Worm (Caenorhabditis elegans) whole organism, L1 larva: ENCODE data around the gene Y39A1A.22.

Source experiments
- C04F5.9 ChIP-seq: sonication (generic microtip); optimal IDR thresholded peaks from 2 replicates; lab custom pipeline; 2016; ENCODE audit warnings: missing genetic modification characterization, missing compliant biosample characterization
- ceh-82 ChIP-seq, 3 experiments: fragments of 150-350 bp in 1 of 3; sonication (generic microtip) in 2 of 3; optimal IDR thresholded peaks; 2 replicates each; lab custom pipeline; 2014 to 2017; ENCODE audit warnings: missing biosample characterization in 3 of 3, missing genetic modification characterization in 3 of 3
- dpl-1 ChIP-seq, 3 experiments: fragments of 150-350 bp in 2 of 3; sonication (generic microtip) in 1 of 3; optimal IDR thresholded peaks; 2 replicates each; lab custom pipeline; 2014 to 2017; ENCODE audit warnings: missing biosample characterization in 3 of 3, missing genetic modification characterization in 3 of 3, missing genetic modification reagents in 3 of 3
- egl-13 ChIP-seq: sonication (generic microtip); optimal IDR thresholded peaks from 2 replicates; lab custom pipeline; 2016; ENCODE audit warnings: missing genotype, missing genetic modification reagents, missing genetic modification characterization, missing compliant biosample characterization
- lin-15B ChIP-seq: fragments of 150-350 bp; sonication (generic microtip); optimal IDR thresholded peaks from 3 replicates; lab custom pipeline; 2014; ENCODE audit warnings: missing biosample characterization, missing genetic modification characterization
- nhr-28 ChIP-seq: fragments of 150-350 bp; optimal IDR thresholded peaks from 2 replicates; lab custom pipeline; 2014; ENCODE audit warnings: missing biosample characterization, missing genetic modification characterization
- unc-62 ChIP-seq: fragments of 150-350 bp; optimal IDR thresholded peaks from 2 replicates; lab custom pipeline; 2014; ENCODE audit warnings: missing biosample characterization, missing genetic modification reagents, missing genetic modification characterization
- ztf-11 ChIP-seq, 2 experiments: sonication (generic microtip); optimal IDR thresholded peaks; 2 replicates each; lab custom pipeline; 2016 to 2017; ENCODE audit warnings: missing genetic modification characterization in 2 of 2, missing biosample characterization in 1 of 2, missing compliant biosample characterization in 1 of 2

DNA sequence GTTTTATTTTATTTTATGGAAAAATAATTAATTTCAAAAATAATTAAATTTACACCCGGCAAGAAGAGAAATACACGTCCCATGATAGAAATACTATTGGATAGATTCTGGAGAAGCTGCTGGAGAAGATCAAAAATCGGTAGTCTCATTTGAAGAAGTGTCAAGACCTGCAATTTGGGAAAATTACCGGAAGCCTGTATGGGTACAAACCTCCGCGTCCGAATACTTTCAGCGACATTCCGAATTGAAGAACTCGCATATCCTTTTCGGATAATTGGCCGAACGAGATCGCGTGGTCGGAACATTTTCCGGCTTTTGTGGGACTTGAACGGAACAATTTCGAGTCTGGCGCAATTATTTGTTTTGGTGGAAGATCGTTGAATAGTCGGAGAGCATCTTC is 1.7 kb upstream of the Y39A1A.22 start:
- TF ChIP-seq egl-13, result no peak
- no peak for TF ChIP-seq unc-62 (GFP tag; lab: Kevin White, UChicago)
- TF ChIP-seq ztf-11 (tag; optimal IDR thresholded peaks at IDR 0.05; lab: Kevin White, UChicago), result no peak
- TF ChIP-seq ceh-82 (tag; optimal IDR thresholded peaks at IDR 0.05; lab: Kevin White, UChicago), result no peak
- no peak for TF ChIP-seq dpl-1 (GFP tag; optimal IDR thresholded peaks at IDR 0.05; lab: Kevin White, UChicago)
- no peak for TF ChIP-seq C04F5.9 (tag; lab: Kevin White, UChicago)
- TF ChIP-seq lin-15B (tag; lab: Kevin White, UChicago), result no peak
- no peak for TF ChIP-seq nhr-28 (tag; lab: Kevin White, UChicago)
